Worm (Caenorhabditis elegans) whole organism, L1 larva: Measurements from ENCODE around the gene F49E12.7.
A peak's percentile ranks its signal among the peaks of the same experiment; 100 is the strongest.

ENCODE experiments used
- ceh-82 ChIP-seq, 3 experiments: fragments of 150-350 bp in 1 of 3; sonication (generic microtip) in 2 of 3; optimal IDR thresholded peaks; 2 replicates each; lab custom pipeline; 2014 to 2017; ENCODE audit warnings: missing biosample characterization in 3 of 3, missing genetic modification characterization in 3 of 3
- fos-1 ChIP-seq: fragments of 150-350 bp; optimal IDR thresholded peaks from 2 replicates; lab custom pipeline; 2014; ENCODE audit warnings: missing biosample characterization, missing genetic modification characterization
- lsy-2 ChIP-seq, 2 experiments: fragments of 150-350 bp; optimal IDR thresholded peaks; 2 replicates each; lab custom pipeline; 2014; ENCODE audit warnings: missing biosample characterization in 2 of 2, missing genetic modification characterization in 2 of 2
- nhr-11 ChIP-seq: fragments of 150-350 bp; optimal IDR thresholded peaks from 2 replicates; lab custom pipeline; 2014; ENCODE audit warnings: missing biosample characterization, missing genetic modification characterization
- pqm-1 ChIP-seq: sonication (generic microtip); optimal IDR thresholded peaks from 3 replicates; lab custom pipeline; 2017; ENCODE audit warnings: missing biosample characterization, missing genetic modification characterization
- snpc-4 ChIP-seq: fragments of 150-350 bp; optimal IDR thresholded peaks from 2 replicates; lab custom pipeline; 2014; ENCODE audit warnings: missing biosample characterization, missing genetic modification characterization
- tbx-2 ChIP-seq: sonication (generic microtip); optimal IDR thresholded peaks from 2 replicates; lab custom pipeline; 2016; ENCODE audit warnings: missing genetic modification characterization, missing compliant biosample characterization
- ztf-4 ChIP-seq: fragments of 150-350 bp; optimal IDR thresholded peaks from 2 replicates; lab custom pipeline; 2014; ENCODE audit warnings: missing biosample characterization, missing genetic modification characterization

- TF ChIP-seq nhr-11 (tag; lab: Kevin White, UChicago) (no peak), pqm-1 (no peak), ztf-4 (no peak), fos-1 (no peak), snpc-4 (no peak), lsy-2 (tag; optimal IDR thresholded peaks at IDR 0.05; lab: Kevin White, UChicago) (peak in 1 of 2 experiments; percentile 41), tbx-2 (tag; lab: Kevin White, UChicago) (no peak), ceh-82 (tag; optimal IDR thresholded peaks at IDR 0.05; lab: Kevin White, UChicago) (no peak)
Measured at ce11 chrII:8428947-8429919, 33.3 kb upstream of the F49E12.7 start.
